Worm (Caenorhabditis elegans) whole organism, late embryonic: ENCODE data around the gene scav-5.

Experiments
- C08G9.2 ChIP-seq: sonication (generic microtip); optimal IDR thresholded peaks from 2 replicates; lab custom pipeline; 2016; ENCODE audit warnings: mild to moderate bottlenecking, missing genetic modification characterization, moderate library complexity, missing compliant biosample characterization
- F13H6.1 ChIP-seq: sonication (generic microtip); optimal IDR thresholded peaks from 2 replicates; lab custom pipeline; 2016; ENCODE audit warnings: missing genetic modification characterization, missing compliant biosample characterization
- K09A11.1 ChIP-seq: sonication (generic microtip); optimal IDR thresholded peaks from 2 replicates; lab custom pipeline; 2017; ENCODE audit warnings: antibody characterized with exemption, mild to moderate bottlenecking, missing genetic modification characterization, missing compliant biosample characterization; ENCODE audit not compliant: insufficient read depth
- Y22D7AL.16 ChIP-seq: sonication (generic microtip); optimal IDR thresholded peaks from 2 replicates; lab custom pipeline; 2016; ENCODE audit warnings: missing genetic modification characterization, missing compliant biosample characterization
- ahr-1 ChIP-seq: sonication (generic microtip); optimal IDR thresholded peaks from 2 replicates; lab custom pipeline; 2016; ENCODE audit warnings: missing genetic modification characterization, missing compliant biosample characterization
- ama-1 ChIP-seq: fragments of 150-350 bp; optimal IDR thresholded peaks from 2 replicates; lab custom pipeline; 2014
- ceh-18 ChIP-seq: sonication (generic microtip); optimal IDR thresholded peaks from 2 replicates; lab custom pipeline; 2016; ENCODE audit warnings: missing genetic modification characterization, missing compliant biosample characterization
- ceh-19 ChIP-seq: fragments of 200-800 bp; sonication (Bioruptor generic); optimal IDR thresholded peaks from 2 replicates; lab custom pipeline; 2018; ENCODE audit warnings: mild to moderate bottlenecking, missing genetic modification characterization, missing compliant biosample characterization
- ceh-24 ChIP-seq: sonication (generic microtip); optimal IDR thresholded peaks from 2 replicates; lab custom pipeline; 2016; ENCODE audit warnings: mild to moderate bottlenecking, missing genetic modification characterization, missing compliant biosample characterization
- ceh-31 ChIP-seq: sonication (generic microtip); optimal IDR thresholded peaks from 2 replicates; lab custom pipeline; 2016; ENCODE audit warnings: missing genetic modification characterization, missing compliant biosample characterization
- ceh-34 ChIP-seq: sonication (generic microtip); optimal IDR thresholded peaks from 2 replicates; lab custom pipeline; 2016; ENCODE audit warnings: mild to moderate bottlenecking, missing genetic modification characterization, missing compliant biosample characterization
- ceh-48 ChIP-seq: sonication (generic microtip); optimal IDR thresholded peaks from 2 replicates; lab custom pipeline; 2016; ENCODE audit warnings: missing genetic modification characterization, inconsistent platforms, missing compliant biosample characterization
- ceh-6 ChIP-seq: fragments of 200-800 bp; sonication (Bioruptor generic); optimal IDR thresholded peaks from 2 replicates; lab custom pipeline; 2018; ENCODE audit warnings: mild to moderate bottlenecking, missing genetic modification characterization, missing compliant biosample characterization
- ceh-9 ChIP-seq: sonication (generic microtip); optimal IDR thresholded peaks from 2 replicates; lab custom pipeline; 2016; ENCODE audit warnings: mild to moderate bottlenecking, missing genetic modification characterization, inconsistent platforms, missing compliant biosample characterization
- dmd-4 ChIP-seq: sonication (generic microtip); optimal IDR thresholded peaks from 2 replicates; lab custom pipeline; 2016; ENCODE audit warnings: borderline replicate concordance, missing genetic modification characterization, missing compliant biosample characterization
- dve-1 ChIP-seq: sonication (generic microtip); optimal IDR thresholded peaks from 2 replicates; lab custom pipeline; 2017; ENCODE audit warnings: antibody characterized with exemption, mild to moderate bottlenecking, missing genetic modification characterization, missing compliant biosample characterization
- ets-4 ChIP-seq: sonication (generic microtip); optimal IDR thresholded peaks from 2 replicates; lab custom pipeline; 2016; ENCODE audit warnings: missing genetic modification characterization, missing compliant biosample characterization
- fkh-10 ChIP-seq: fragments of 150-350 bp; optimal IDR thresholded peaks from 2 replicates; lab custom pipeline; 2014; ENCODE audit warnings: missing biosample characterization, missing genetic modification reagents, missing genetic modification characterization
- hlh-13 ChIP-seq: fragments of 200-800 bp; sonication (Bioruptor generic); optimal IDR thresholded peaks from 2 replicates; lab custom pipeline; 2018; ENCODE audit warnings: mild to moderate bottlenecking, missing genetic modification characterization, missing compliant biosample characterization
- hlh-15 ChIP-seq: sonication (generic microtip); optimal IDR thresholded peaks from 2 replicates; lab custom pipeline; 2016; ENCODE audit warnings: missing genetic modification characterization, missing compliant biosample characterization
- hlh-30 ChIP-seq: sonication (generic microtip); optimal IDR thresholded peaks from 2 replicates; lab custom pipeline; 2017; ENCODE audit warnings: antibody characterized with exemption, missing genetic modification characterization, missing compliant biosample characterization; ENCODE audit not compliant: insufficient read depth
- lin-11 ChIP-seq: fragments of 200-800 bp; sonication (Bioruptor generic); optimal IDR thresholded peaks from 2 replicates; lab custom pipeline; 2018; ENCODE audit warnings: mild to moderate bottlenecking, missing genetic modification characterization, missing compliant biosample characterization
- nfya-1 ChIP-seq: sonication (generic microtip); optimal IDR thresholded peaks from 2 replicates; lab custom pipeline; 2017; ENCODE audit warnings: missing genetic modification characterization, mild to moderate bottlenecking, missing compliant biosample characterization, antibody characterized with exemption, moderate library complexity
- nhr-232 ChIP-seq: sonication (generic microtip); optimal IDR thresholded peaks from 2 replicates; lab custom pipeline; 2016; ENCODE audit warnings: missing genetic modification characterization, missing compliant biosample characterization
- odd-2 ChIP-seq: sonication (generic microtip); optimal IDR thresholded peaks from 2 replicates; lab custom pipeline; 2017; ENCODE audit warnings: antibody characterized with exemption, mild to moderate bottlenecking, missing genetic modification characterization, missing compliant biosample characterization
- pat-9 ChIP-seq: fragments of 200-800 bp; sonication (Bioruptor generic); optimal IDR thresholded peaks from 2 replicates; lab custom pipeline; 2018; ENCODE audit warnings: mild to moderate bottlenecking, missing genetic modification characterization, moderate library complexity, missing compliant biosample characterization
- pros-1 ChIP-seq: fragments of 150-350 bp; optimal IDR thresholded peaks from 2 replicates; lab custom pipeline; 2014; ENCODE audit warnings: missing biosample characterization, missing genetic modification reagents, missing genetic modification characterization
- ref-2 ChIP-seq: sonication (generic microtip); optimal IDR thresholded peaks from 2 replicates; lab custom pipeline; 2016; ENCODE audit warnings: missing genetic modification characterization, missing compliant biosample characterization
- rnt-1 ChIP-seq: sonication (generic microtip); optimal IDR thresholded peaks from 2 replicates; lab custom pipeline; 2016; ENCODE audit warnings: missing genetic modification characterization, missing compliant biosample characterization
- sdc-2 ChIP-seq: sonication (generic microtip); optimal IDR thresholded peaks from 2 replicates; lab custom pipeline; 2016; ENCODE audit warnings: missing genotype, missing genetic modification characterization, missing compliant biosample characterization
- sox-2 ChIP-seq: fragments of 200-800 bp; sonication (Bioruptor generic); IDR thresholded peaks from 2 replicates; pipeline ENCODE4 v1.3.6; 2022; ENCODE audit warnings: missing genetic modification reagents, missing genetic modification characterization, missing compliant biosample characterization
- sox-4 ChIP-seq: sonication (generic microtip); optimal IDR thresholded peaks from 2 replicates; lab custom pipeline; 2017; ENCODE audit warnings: mild to moderate bottlenecking, missing genetic modification characterization, inconsistent platforms, missing compliant biosample characterization
- tbx-7 ChIP-seq: sonication (generic microtip); optimal IDR thresholded peaks from 2 replicates; lab custom pipeline; 2016; ENCODE audit warnings: missing genotype, missing genetic modification characterization, missing compliant biosample characterization
- unc-42 ChIP-seq: sonication (generic microtip); optimal IDR thresholded peaks from 2 replicates; lab custom pipeline; 2016; ENCODE audit warnings: missing genotype, missing genetic modification characterization, missing compliant biosample characterization
- unc-55 ChIP-seq: sonication (generic microtip); optimal IDR thresholded peaks from 2 replicates; lab custom pipeline; 2017; ENCODE audit warnings: missing biosample characterization, missing genetic modification reagents, missing genetic modification characterization
- unc-86 ChIP-seq: sonication (generic microtip); optimal IDR thresholded peaks from 2 replicates; lab custom pipeline; 2016; ENCODE audit warnings: missing genetic modification characterization, missing compliant biosample characterization

The scav-5 gene

ce11 chrX:9822606-9823264 is 35.4 kb upstream of the scav-5 start (continued):
- peak; percentile 34 for TF ChIP-seq sdc-2 (tag; lab: Kevin White, UChicago)
- TF ChIP-seq ref-2 (tag; lab: Kevin White, UChicago), result peak; percentile 64
- TF ChIP-seq pat-9 (tag; lab: Kevin White, UChicago), result no peak
- TF ChIP-seq Y22D7AL.16 (tag; lab: Kevin White, UChicago), result no peak
- no peak for TF ChIP-seq ceh-18 (tag; lab: Kevin White, UChicago)
- TF ChIP-seq sox-4 (tag; lab: Kevin White, UChicago), result no peak
- peak; percentile 7 for TF ChIP-seq dve-1
- TF ChIP-seq ceh-6 (GFP tag; lab: Kevin White, UChicago), result no peak
- no peak for TF ChIP-seq hlh-15 (tag; lab: Kevin White, UChicago)
- TF ChIP-seq hlh-30 (tag; lab: Kevin White, UChicago), result no peak
- peak; percentile 2 for TF ChIP-seq ceh-48
- TF ChIP-seq lin-11, result no peak
- no peak for TF ChIP-seq fkh-10 (GFP tag; lab: Kevin White, UChicago)
- TF ChIP-seq C08G9.2 (tag; lab: Kevin White, UChicago), result no peak
- no peak for TF ChIP-seq nhr-232
- no peak for TF ChIP-seq ceh-19 (GFP tag; lab: Kevin White, UChicago)
- no peak for TF ChIP-seq ceh-34 (tag; lab: Kevin White, UChicago)
- no peak for TF ChIP-seq ama-1 (lab: Kevin White, UChicago)
- no peak for TF ChIP-seq K09A11.1 (tag; lab: Kevin White, UChicago)
- TF ChIP-seq ceh-9 (tag; lab: Kevin White, UChicago), result no peak
- no peak for TF ChIP-seq sox-2 (GFP tag; lab: Robert Waterston, UW)
- no peak for TF ChIP-seq ceh-24 (tag; lab: Kevin White, UChicago)
- TF ChIP-seq dmd-4 (tag; lab: Kevin White, UChicago), result no peak
- no peak for TF ChIP-seq odd-2 (tag; lab: Kevin White, UChicago)
- TF ChIP-seq tbx-7 (tag; lab: Kevin White, UChicago), result no peak
- no peak for TF ChIP-seq unc-86 (tag; lab: Kevin White, UChicago)
- peak; percentile 39 for TF ChIP-seq pros-1

- TF ChIP-seq dve-1, result no peak
- no peak for TF ChIP-seq F13H6.1 (tag; lab: Kevin White, UChicago)
- no peak for TF ChIP-seq ceh-18 (tag; lab: Kevin White, UChicago)
- no peak for TF ChIP-seq unc-42 (tag; lab: Kevin White, UChicago)
- TF ChIP-seq hlh-15 (tag; lab: Kevin White, UChicago), result no peak
- no peak for TF ChIP-seq hlh-13 (GFP tag; lab: Kevin White, UChicago)
- TF ChIP-seq ceh-31 (tag; lab: Kevin White, UChicago), result no peak
- no peak for TF ChIP-seq ets-4
These were observed 26.9 kb upstream of the scav-5 start, which contains the start of gene rrc-1 for ce11 chrX:9831215-9831614. rrc-1 (minus strand) TSS chrX:9831288.

ce11 chrX:9832370-9832769 is 25.8 kb upstream of the scav-5 start:
- TF ChIP-seq nfya-1 (tag; lab: Kevin White, UChicago) (peak; percentile 47), unc-55 (GFP tag; lab: Kevin White, UChicago) (peak; percentile 22), fkh-10 (GFP tag; lab: Kevin White, UChicago) (no peak), rnt-1 (tag; lab: Kevin White, UChicago) (peak; percentile 1), ahr-1 (tag; lab: Kevin White, UChicago) (no peak)
